Fruit fly (Drosophila melanogaster) whole organism, embryonic: Measurements from ENCODE around the gene Polr2I.

Experiments used
- Antp ChIP-seq: fragments of 200-800 bp; sonication (Bioruptor generic); optimal IDR thresholded peaks from 3 replicates; lab custom pipeline; 2016; ENCODE audit warnings: missing biosample characterization, missing genetic modification characterization
- CG10274 ChIP-seq: fragments of 200-800 bp; sonication (Bioruptor generic); optimal IDR thresholded peaks from 3 replicates; lab custom pipeline; 2017; ENCODE audit warnings: missing biosample characterization, mild to moderate bottlenecking, missing genetic modification characterization
- CG12155 ChIP-seq: fragments of 200-800 bp; sonication (Bioruptor generic); optimal IDR thresholded peaks from 3 replicates; lab custom pipeline; 2016; ENCODE audit warnings: missing biosample characterization, missing genetic modification characterization
- CG12391 ChIP-seq: fragments of 200-800 bp; sonication (Bioruptor generic); optimal IDR thresholded peaks from 3 replicates; lab custom pipeline; 2018; ENCODE audit warnings: missing biosample characterization, mild to moderate bottlenecking, missing genetic modification characterization, moderate library complexity
- CG15269 ChIP-seq: fragments of 200-800 bp; sonication (Bioruptor generic); optimal IDR thresholded peaks from 2 replicates; lab custom pipeline; 2018; ENCODE audit warnings: missing biosample characterization, mild to moderate bottlenecking, missing genetic modification characterization, moderate library complexity
- CG1647 ChIP-seq: fragments of 200-800 bp; sonication (Bioruptor generic); optimal IDR thresholded peaks from 3 replicates; lab custom pipeline; 2016; ENCODE audit warnings: missing biosample characterization, missing genetic modification characterization
- CG17912 ChIP-seq: fragments of 200-800 bp; sonication (Bioruptor generic); optimal IDR thresholded peaks from 2 replicates; lab custom pipeline; 2018; ENCODE audit warnings: missing biosample characterization, mild to moderate bottlenecking, missing genetic modification characterization
- CG18599 ChIP-seq: fragments of 200-800 bp; sonication (Bioruptor generic); optimal IDR thresholded peaks from 3 replicates; lab custom pipeline; 2017; ENCODE audit warnings: missing biosample characterization, missing genetic modification characterization, mild to moderate bottlenecking, moderate library complexity, missing genetic modification reagents
- CG30403 ChIP-seq: fragments of 200-800 bp; sonication (Bioruptor generic); optimal IDR thresholded peaks from 3 replicates; lab custom pipeline; 2016; ENCODE audit warnings: missing biosample characterization, missing genetic modification characterization
- CG3065 ChIP-seq: fragments of 200-800 bp; sonication (Bioruptor generic); optimal IDR thresholded peaks from 2 replicates; lab custom pipeline; 2016; ENCODE audit warnings: missing biosample characterization, missing genetic modification characterization
- CG31365 ChIP-seq: fragments of 200-800 bp; sonication (Bioruptor generic); optimal IDR thresholded peaks from 2 replicates; lab custom pipeline; 2018; ENCODE audit warnings: missing biosample characterization, mild to moderate bottlenecking, missing genetic modification characterization
- CG3726 ChIP-seq: fragments of 200-800 bp; sonication (Bioruptor generic); IDR thresholded peaks from 3 replicates; pipeline ENCODE4, ENCODE4 v1.3.6; 2022; ENCODE audit warnings: missing biosample characterization, missing genetic modification characterization
- CG4617 ChIP-seq: fragments of 200-800 bp; sonication (Bioruptor generic); optimal IDR thresholded peaks from 3 replicates; lab custom pipeline; 2016; ENCODE audit warnings: missing biosample characterization, missing genetic modification characterization, borderline replicate concordance
- CG4820 ChIP-seq: fragments of 200-800 bp; sonication (Bioruptor generic); optimal IDR thresholded peaks from 3 replicates; lab custom pipeline; 2016; ENCODE audit warnings: missing biosample characterization, missing genetic modification characterization
- CG8388 ChIP-seq: fragments of 200-800 bp; sonication (Bioruptor generic); optimal IDR thresholded peaks from 2 replicates; lab custom pipeline; 2019; ENCODE audit warnings: missing biosample characterization, mild to moderate bottlenecking, missing genetic modification characterization, moderate library complexity
- CG8944 ChIP-seq: fragments of 200-800 bp; sonication (Bioruptor generic); optimal IDR thresholded peaks from 3 replicates; lab custom pipeline; 2016; ENCODE audit warnings: missing biosample characterization, missing genetic modification characterization
- CG9609 ChIP-seq: fragments of 200-800 bp; sonication (Bioruptor generic); optimal IDR thresholded peaks from 3 replicates; lab custom pipeline; 2016; ENCODE audit warnings: missing biosample characterization, missing genetic modification characterization
- Camta ChIP-seq: fragments of 200-800 bp; sonication (Bioruptor generic); optimal IDR thresholded peaks from 2 replicates; lab custom pipeline; 2016; ENCODE audit warnings: missing biosample characterization, missing genetic modification characterization
- Dfd ChIP-seq, 2 experiments: fragments of >200 bp; optimal IDR thresholded peaks; 2 replicates each; lab custom pipeline; 2017; ENCODE audit warnings: missing biosample characterization in 2 of 2, missing genetic modification characterization in 2 of 2
- Dp ChIP-seq: fragments of 200-800 bp; sonication (Bioruptor generic); optimal IDR thresholded peaks from 2 replicates; lab custom pipeline; 2018; ENCODE audit warnings: missing biosample characterization, mild to moderate bottlenecking, missing genetic modification characterization, moderate library complexity
- Elba2 ChIP-seq: fragments of 200-800 bp; sonication (Bioruptor generic); optimal IDR thresholded peaks from 3 replicates; lab custom pipeline; 2016; ENCODE audit warnings: missing biosample characterization, missing genetic modification characterization
- Fer1 ChIP-seq: fragments of 200-800 bp; sonication (Bioruptor generic); optimal IDR thresholded peaks from 2 replicates; lab custom pipeline; 2017; ENCODE audit warnings: missing biosample characterization, mild to moderate bottlenecking, missing genetic modification characterization
- HmgZ ChIP-seq: fragments of 200-800 bp; sonication (Bioruptor generic); optimal IDR thresholded peaks from 2 replicates; lab custom pipeline; 2018; ENCODE audit warnings: missing biosample characterization, mild to moderate bottlenecking, missing genetic modification characterization
- Hmr ChIP-seq: fragments of 200-800 bp; sonication (Bioruptor generic); optimal IDR thresholded peaks from 3 replicates; lab custom pipeline; 2017; ENCODE audit warnings: mild to moderate bottlenecking, missing biosample characterization, missing genetic modification reagents, missing genetic modification characterization
- Hr51 ChIP-seq, 2 experiments: fragments of 200-800 bp; sonication (Bioruptor generic); optimal IDR thresholded peaks; 2 replicates in 1 of 2; 3 replicates in 1 of 2; lab custom pipeline; 2016 to 2018; ENCODE audit warnings: missing biosample characterization in 2 of 2, missing genetic modification characterization in 2 of 2, mild to moderate bottlenecking in 1 of 2, moderate library complexity in 1 of 2
- Jarid2 ChIP-seq: fragments of 200-800 bp; sonication (Bioruptor generic); optimal IDR thresholded peaks from 3 replicates; lab custom pipeline; 2017; ENCODE audit warnings: mild to moderate bottlenecking, missing biosample characterization, missing genetic modification reagents, missing genetic modification characterization
- Lhr ChIP-seq: fragments of 200-800 bp; sonication (Bioruptor generic); optimal IDR thresholded peaks from 3 replicates; lab custom pipeline; 2017; ENCODE audit warnings: mild to moderate bottlenecking, missing biosample characterization, missing genetic modification reagents, missing genetic modification characterization
- Neu2 ChIP-seq: fragments of 200-800 bp; sonication (Bioruptor generic); optimal IDR thresholded peaks from 3 replicates; lab custom pipeline; 2016; ENCODE audit warnings: missing biosample characterization, missing genetic modification characterization, borderline replicate concordance
- Six4 ChIP-seq: fragments of 200-800 bp; sonication (Bioruptor generic); optimal IDR thresholded peaks from 2 replicates; lab custom pipeline; 2016; ENCODE audit warnings: missing biosample characterization, missing genetic modification characterization
- al ChIP-seq: fragments of 200-800 bp; sonication (Bioruptor generic); IDR thresholded peaks from 2 replicates; pipeline ENCODE4 v1.3.6; 2022; ENCODE audit warnings: missing biosample characterization, missing genetic modification characterization
- dysf ChIP-seq: fragments of 200-800 bp; sonication (Bioruptor generic); IDR thresholded peaks from 3 replicates; pipeline ENCODE4 v1.3.6; 2022; ENCODE audit warnings: missing biosample characterization, missing genetic modification characterization
- ewg ChIP-seq: fragments of 200-800 bp; sonication (Bioruptor generic); optimal IDR thresholded peaks from 3 replicates; lab custom pipeline; 2017; ENCODE audit warnings: mild to moderate bottlenecking, missing biosample characterization, missing genetic modification reagents, missing genetic modification characterization
- eyg ChIP-seq: fragments of 200-800 bp; sonication (Bioruptor generic); optimal IDR thresholded peaks from 3 replicates; lab custom pipeline; 2016; ENCODE audit warnings: missing biosample characterization, missing genetic modification characterization
- fd64A ChIP-seq: fragments of 200-800 bp; sonication (Bioruptor generic); optimal IDR thresholded peaks from 3 replicates; lab custom pipeline; 2018; ENCODE audit warnings: missing biosample characterization, mild to moderate bottlenecking, missing genetic modification characterization
- grn ChIP-seq: fragments of 200-800 bp; sonication (Bioruptor generic); optimal IDR thresholded peaks from 3 replicates; lab custom pipeline; 2017; ENCODE audit warnings: missing biosample characterization, missing genetic modification characterization
- jumu ChIP-seq: fragments of 200-800 bp; sonication (Bioruptor generic); optimal IDR thresholded peaks from 3 replicates; lab custom pipeline; 2016; ENCODE audit warnings: missing biosample characterization, missing genetic modification characterization
- kah ChIP-seq: fragments of 200-800 bp; sonication (Bioruptor generic); optimal IDR thresholded peaks from 2 replicates; lab custom pipeline; 2018; ENCODE audit warnings: missing biosample characterization, mild to moderate bottlenecking, missing genetic modification characterization
- lab ChIP-seq: fragments of 200-800 bp; sonication (Bioruptor generic); optimal IDR thresholded peaks from 3 replicates; lab custom pipeline; 2017; ENCODE audit warnings: missing biosample characterization, missing genetic modification characterization, mild to moderate bottlenecking, moderate library complexity, missing genetic modification reagents
- lilli ChIP-seq: fragments of 200-800 bp; sonication (Bioruptor generic); optimal IDR thresholded peaks from 3 replicates; lab custom pipeline; 2016; ENCODE audit warnings: missing biosample characterization, missing genetic modification characterization
- lov ChIP-seq, 2 experiments: fragments of 200-800 bp in 1 of 2; fragments of >200 bp in 1 of 2; sonication (Bioruptor generic) in 1 of 2; IDR thresholded peaks in 1 of 2; optimal IDR thresholded peaks in 1 of 2; 2 replicates in 1 of 2; 3 replicates in 1 of 2; pipeline versions ENCODE4 v1.3.6 to Lab custom; 2017 to 2022; ENCODE audit warnings: missing biosample characterization in 1 of 2, missing genetic modification characterization in 1 of 2
- mam ChIP-seq: fragments of 200-800 bp; sonication (Bioruptor generic); optimal IDR thresholded peaks from 3 replicates; lab custom pipeline; 2016; ENCODE audit warnings: missing biosample characterization, missing genetic modification characterization
- row ChIP-seq: fragments of 200-800 bp; sonication (Bioruptor generic); IDR thresholded peaks from 3 replicates; pipeline ENCODE4 v1.3.6; 2022; ENCODE audit warnings: missing biosample characterization, missing genetic modification characterization
- sc ChIP-seq, 3 experiments: fragments of >200 bp in 2 of 3; fragments of 200-800 bp in 1 of 3; sonication (Bioruptor generic) in 1 of 3; optimal IDR thresholded peaks; 2 replicates in 2 of 3; 3 replicates in 1 of 3; lab custom pipeline; 2017; ENCODE audit warnings: mild to moderate bottlenecking in 1 of 3, missing biosample characterization in 1 of 3, missing genetic modification characterization in 1 of 3, missing genetic modification reagents in 1 of 3
- sima ChIP-seq: fragments of 200-800 bp; sonication (Bioruptor generic); optimal IDR thresholded peaks from 2 replicates; lab custom pipeline; 2016; ENCODE audit warnings: missing biosample characterization, missing genetic modification characterization
- slbo ChIP-seq: fragments of 200-800 bp; sonication (Bioruptor generic); IDR thresholded peaks from 2 replicates; pipeline ENCODE4 v1.3.6; 2022; ENCODE audit warnings: missing biosample characterization, missing genetic modification characterization
- ssp ChIP-seq: fragments of 200-800 bp; sonication (Bioruptor generic); IDR thresholded peaks from 2 replicates; pipeline ENCODE4 v1.3.6; 2022; ENCODE audit warnings: missing biosample characterization, missing genetic modification characterization
- sug ChIP-seq: fragments of 200-800 bp; optimal IDR thresholded peaks from 2 replicates; lab custom pipeline; 2019; ENCODE audit warnings: missing biosample characterization, mild to moderate bottlenecking, missing genetic modification characterization, moderate library complexity
- tgo ChIP-seq: fragments of 200-800 bp; sonication (Bioruptor generic); IDR thresholded peaks from 3 replicates; pipeline ENCODE4 v1.3.6; 2022; ENCODE audit warnings: missing biosample characterization, missing genetic modification characterization
- trh ChIP-seq: fragments of 200-800 bp; sonication (Bioruptor generic); optimal IDR thresholded peaks from 2 replicates; lab custom pipeline; 2016; ENCODE audit warnings: missing biosample characterization, missing genetic modification characterization
- unpg ChIP-seq: fragments of 200-800 bp; sonication (Bioruptor generic); optimal IDR thresholded peaks from 3 replicates; lab custom pipeline; 2018; ENCODE audit warnings: missing biosample characterization, mild to moderate bottlenecking, missing genetic modification characterization, moderate library complexity

Gene Polr2I

DNA sequence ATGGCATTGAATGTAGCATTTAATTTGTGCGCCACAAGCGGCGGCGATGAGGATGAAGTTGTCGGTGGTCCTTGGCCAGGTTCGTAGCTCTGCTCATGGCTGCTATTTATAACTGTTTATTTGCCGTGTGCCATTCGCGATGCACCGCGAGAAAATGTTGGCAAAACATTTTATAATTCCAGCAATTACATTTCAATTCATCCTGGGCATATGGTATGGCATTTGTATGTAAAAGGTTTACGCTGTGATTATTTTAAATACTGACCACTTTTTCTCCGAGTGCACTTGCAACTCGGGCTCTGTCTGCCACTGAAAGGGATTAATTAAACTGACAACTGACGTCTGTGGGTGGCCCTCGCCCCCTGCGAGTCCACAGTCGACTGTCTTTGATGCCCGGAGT, 47.7 kb downstream of the Polr2I start (continued):
- no peak for TF ChIP-seq CG31365 (tag; lab: Kevin White, UChicago)
- peak in 1 of 2 experiments; percentile 41 for TF ChIP-seq Hr51 (GFP tag; optimal IDR thresholded peaks at IDR 0.05; lab: Kevin White, UChicago)
- no peak for TF ChIP-seq jumu (GFP tag; lab: Kevin White, UChicago)
- TF ChIP-seq lab (GFP tag; lab: Kevin White, UChicago): peak; percentile 64
- peak; percentile 35 for TF ChIP-seq CG30403 (GFP tag; lab: Kevin White, UChicago)
- peak; percentile 29 for TF ChIP-seq Antp (GFP tag; lab: Kevin White, UChicago)
- peak; percentile 32; the same call in 1 of the 2 replicates for TF ChIP-seq al
- no peak for TF ChIP-seq trh (GFP tag; lab: Kevin White, UChicago)
- no peak for TF ChIP-seq Six4 (GFP tag; lab: Kevin White, UChicago)
- no peak for TF ChIP-seq kah (GFP tag; lab: Kevin White, UChicago)
- TF ChIP-seq Jarid2 (GFP tag; lab: Kevin White, UChicago): no peak
- TF ChIP-seq dysf: 0 out of 3 replicates have a peak, but pooled peaks have one; percentile 12
- no peak for TF ChIP-seq lov (optimal IDR thresholded peaks at IDR 0.05; lab: Kevin White, UChicago)
- no peak for TF ChIP-seq lov (GFP tag; IDR thresholded peaks at IDR 0.05; lab: Robert Waterston, UW)
- TF ChIP-seq eyg (GFP tag; lab: Kevin White, UChicago): no peak
- peak; percentile 9 for TF ChIP-seq mam
- no peak for TF ChIP-seq fd64A
- TF ChIP-seq CG12391 (tag; lab: Kevin White, UChicago): peak; percentile 30
- peak; percentile 14 for TF ChIP-seq unpg (GFP tag; lab: Kevin White, UChicago)
- TF ChIP-seq ewg (GFP tag; lab: Kevin White, UChicago): no peak
- peak; percentile 39; the same call in 2 of the 3 replicates for TF ChIP-seq tgo (GFP tag; lab: Robert Waterston, UW)
- peak; percentile 55 for TF ChIP-seq row
- TF ChIP-seq CG18599 (GFP tag; lab: Kevin White, UChicago): peak; percentile 65
- TF ChIP-seq lilli: peak; percentile 39
- no peak for TF ChIP-seq Neu2 (GFP tag; lab: Kevin White, UChicago)
- TF ChIP-seq sug: no peak
- peak; percentile 34 for TF ChIP-seq Fer1 (GFP tag; lab: Kevin White, UChicago)
- TF ChIP-seq slbo (GFP tag; lab: Robert Waterston, UW): peak; percentile 62
- 0 out of 3 replicates have a peak, but pooled peaks have one; percentile 40 for TF ChIP-seq CG3726
- peak; percentile 43 for TF ChIP-seq Hmr (GFP tag; lab: Kevin White, UChicago)
- peak; percentile 8 for TF ChIP-seq CG15269 (tag; lab: Kevin White, UChicago)
- TF ChIP-seq grn (GFP tag; lab: Kevin White, UChicago): no peak
- TF ChIP-seq sc (optimal IDR thresholded peaks at IDR 0.05; lab: Kevin White, UChicago): no peak
- TF ChIP-seq sc (GFP tag; optimal IDR thresholded peaks at IDR 0.05; lab: Kevin White, UChicago): no peak
- no peak for TF ChIP-seq CG3065 (GFP tag; lab: Kevin White, UChicago)
- no peak for TF ChIP-seq Dp (GFP tag; lab: Kevin White, UChicago)
- no peak for TF ChIP-seq ssp
- no peak for TF ChIP-seq CG17912 (GFP tag; lab: Kevin White, UChicago)
- TF ChIP-seq sima (GFP tag; lab: Kevin White, UChicago): no peak
- TF ChIP-seq CG9609: peak; percentile 15
- TF ChIP-seq CG4820 (GFP tag; lab: Kevin White, UChicago): no peak
- no peak for TF ChIP-seq Lhr
- no peak for TF ChIP-seq HmgZ (tag; lab: Kevin White, UChicago)
- no peak for TF ChIP-seq CG1647 (GFP tag; lab: Kevin White, UChicago)
- no peak for TF ChIP-seq CG10274 (GFP tag; lab: Kevin White, UChicago)
- TF ChIP-seq CG8388 (GFP tag; lab: Kevin White, UChicago): no peak
- TF ChIP-seq Elba2 (GFP tag; lab: Kevin White, UChicago): no peak
- TF ChIP-seq CG12155 (GFP tag; lab: Kevin White, UChicago): no peak
- peak; percentile 8 for TF ChIP-seq CG8944
- TF ChIP-seq CG4617 (GFP tag; lab: Kevin White, UChicago): no peak
- TF ChIP-seq Dfd (GFP tag; optimal IDR thresholded peaks at IDR 0.05; lab: Kevin White, UChicago): no peak
- TF ChIP-seq Camta (GFP tag; lab: Kevin White, UChicago): no peak
